Fruit fly (Drosophila melanogaster) S2 (cell line): ENCODE results near the gene Gbeta13F.

Source experiments
- CG8478 ChIP-seq: fragments of >200 bp; optimal IDR thresholded peaks from 2 replicates; lab custom pipeline; 2018
- CTCF ChIP-seq, 2 experiments: fragments of >200 bp; optimal IDR thresholded peaks; 2 replicates each; lab custom pipeline; 2018

The Gbeta13F gene

dm6 chrX:15841346-15841745, 18.6 kb upstream of the Gbeta13F start:
- TF ChIP-seq CTCF (optimal IDR thresholded peaks at IDR 0.05; lab: Kevin White, UChicago) = no peak
- TF ChIP-seq CG8478 = no peak

dm6 chrX:15844139-15844538, 15.8 kb upstream of the Gbeta13F start, which contains the start of the genes ArgRS and CG8578:
ArgRS (minus strand) TSS chrX:15844145.
CG8578 (plus strand) TSS chrX:15844476.
- TF ChIP-seq CG8478 = no peak

dm6 chrX:15849021-15849420, 10.9 kb upstream of the Gbeta13F start, which contains the start of gene sun:
sun (minus strand) TSS chrX:15849258.
- TF ChIP-seq CG8478 = no peak
- no peak for TF ChIP-seq CTCF (optimal IDR thresholded peaks at IDR 0.05; lab: Kevin White, UChicago)

- no peak for TF ChIP-seq CTCF (optimal IDR thresholded peaks at IDR 0.05; lab: Kevin White, UChicago)
- no peak for TF ChIP-seq CG8478
Observed at dm6 chrX:15852815-15853542, 6.9 kb upstream of the Gbeta13F start, which contains the start of the genes UBL3 and CG15914. UBL3 (minus strand) TSS chrX:15853175. CG15914 (plus strand) TSS chrX:15853421.

- TF ChIP-seq CG8478 (no peak), CTCF (optimal IDR thresholded peaks at IDR 0.05; lab: Kevin White, UChicago) (peak; percentile 3 to 25)
Observed at dm6 chrX:15857601-15858284, 2.2 kb upstream of the Gbeta13F start, which contains the start of the genes CG46440 and Myb. CG46440 (minus strand) TSS chrX:15857823. Myb (minus strand) TSS chrX:15857823.

- TF ChIP-seq CG8478 (no peak), CTCF (optimal IDR thresholded peaks at IDR 0.05; lab: Kevin White, UChicago) (no peak)
Observed at dm6 chrX:15859387-15859786, 528 bp upstream of the Gbeta13F start, which contains the start of gene AlkB. AlkB (minus strand) TSS chrX:15859487.

dm6 chrX:15860479-15860878, 564 bp downstream of the Gbeta13F start:
- TF ChIP-seq CG8478 (no peak), CTCF (optimal IDR thresholded peaks at IDR 0.05; lab: Kevin White, UChicago) (peak in 1 of 2 experiments; percentile 23)

- no peak for TF ChIP-seq CG8478
- no peak for TF ChIP-seq CTCF (optimal IDR thresholded peaks at IDR 0.05; lab: Kevin White, UChicago)
Observed at dm6 chrX:15866032-15866431, 6.1 kb downstream of the Gbeta13F start.

dm6 chrX:15866799-15867412, 7.0 kb downstream of the Gbeta13F start:
- TF ChIP-seq CG8478 (no peak), CTCF (optimal IDR thresholded peaks at IDR 0.05; lab: Kevin White, UChicago) (no peak)

- TF ChIP-seq CG8478 (no peak), CTCF (optimal IDR thresholded peaks at IDR 0.05; lab: Kevin White, UChicago) (no peak)
Observed at dm6 chrX:15867863-15868262, 7.9 kb downstream of the Gbeta13F start, which contains the start of gene Gapdh2. Gapdh2 (plus strand) TSS chrX:15868145.

dm6 chrX:15868781-15869180, 8.9 kb downstream of the Gbeta13F start:
- TF ChIP-seq CTCF (optimal IDR thresholded peaks at IDR 0.05; lab: Kevin White, UChicago) = no peak

dm6 chrX:15869843-15870242, 9.9 kb downstream of the Gbeta13F start, which contains the start of gene CG16952:
CG16952 (plus strand) TSS chrX:15870183.
- TF ChIP-seq CG8478 (no peak), CTCF (optimal IDR thresholded peaks at IDR 0.05; lab: Kevin White, UChicago) (no peak)

- TF ChIP-seq CTCF (optimal IDR thresholded peaks at IDR 0.05; lab: Kevin White, UChicago) = no peak
- TF ChIP-seq CG8478 = no peak
Observed at dm6 chrX:15870777-15871757, 11.2 kb downstream of the Gbeta13F start.

dm6 chrX:15874437-15874836, 14.5 kb downstream of the Gbeta13F start:
- TF ChIP-seq CG8478 (no peak), CTCF (optimal IDR thresholded peaks at IDR 0.05; lab: Kevin White, UChicago) (no peak)
